In genomic region chrX:14738420-14738819, dm6 we compare ENCODE assay signal across 3 fruit fly cellular contexts.
TF ChIP-seq lines count a peak whose summit lies in the region.

No protein-coding gene starts in this region.

- TF ChIP-seq CTCF in whole organism, embryonic (GFP tag; optimal IDR thresholded peaks at IDR 0.05; lab: Kevin White, UChicago): no peak

TF ChIP-seq in whole organism, embryonic, 481 proteins besides CTCF, POLR2A, EP300 and RAD21 (continues in another document):
- TF ChIP-seq BEAF-32 (GFP tag; optimal IDR thresholded peaks at IDR 0.05; lab: Kevin White, UChicago) (no peak), CG31365 (tag; optimal IDR thresholded peaks at IDR 0.05; lab: Kevin White, UChicago) (no peak), Hsf (GFP tag; optimal IDR thresholded peaks at IDR 0.05; lab: Kevin White, UChicago) (no peak), CG30020 (tag; optimal IDR thresholded peaks at IDR 0.05; lab: Kevin White, UChicago) (no peak), CG14710 (tag; optimal IDR thresholded peaks at IDR 0.05; lab: Kevin White, UChicago) (peak; percentile 2), chn (GFP tag; optimal IDR thresholded peaks at IDR 0.05; lab: Kevin White, UChicago) (peak; percentile 2), CG10979 (tag; optimal IDR thresholded peaks at IDR 0.05; lab: Kevin White, UChicago) (peak; percentile 32), pum (GFP tag; optimal IDR thresholded peaks at IDR 0.05; lab: Kevin White, UChicago) (peak; percentile 29), slp2 (GFP tag; optimal IDR thresholded peaks at IDR 0.05; lab: Kevin White, UChicago) (peak; percentile 16), Camta (GFP tag; optimal IDR thresholded peaks at IDR 0.05; lab: Kevin White, UChicago) (no peak), CoRest (tag; optimal IDR thresholded peaks at IDR 0.05; lab: Kevin White, UChicago) (peak; percentile 9), ERR (GFP tag; optimal IDR thresholded peaks at IDR 0.05; lab: Kevin White, UChicago) (no peak), hkb (optimal IDR thresholded peaks at IDR 0.05; lab: Kevin White, UChicago) (no peak), hkb (GFP tag; IDR thresholded peaks at IDR 0.05; lab: Robert Waterston, UW) (no peak), Side (GFP tag; optimal IDR thresholded peaks at IDR 0.05; lab: Kevin White, UChicago) (no peak), Drgx (GFP tag; IDR thresholded peaks at IDR 0.05; lab: Robert Waterston, UW) (peak; percentile 44; the same call in 1 of the 2 replicates), phol (tag; optimal IDR thresholded peaks at IDR 0.05; lab: Kevin White, UChicago) (peak; percentile 34), CG10959 (GFP tag; IDR thresholded peaks at IDR 0.05; lab: Robert Waterston, UW) (0 out of 2 replicates have a peak, but pooled peaks have one; percentile 18), unpg (GFP tag; optimal IDR thresholded peaks at IDR 0.05; lab: Kevin White, UChicago) (peak; percentile 23), CG2199 (GFP tag; IDR thresholded peaks at IDR 0.05; lab: Robert Waterston, UW) (no peak), Oli (tag; optimal IDR thresholded peaks at IDR 0.05; lab: Kevin White, UChicago) (peak; percentile 26), eve (GFP tag; optimal IDR thresholded peaks at IDR 0.05; lab: Kevin White, UChicago) (peak in 1 of 2 experiments; percentile 10), CG15011 (GFP tag; optimal IDR thresholded peaks at IDR 0.05; lab: Kevin White, UChicago) (no peak), Hmx (GFP tag; optimal IDR thresholded peaks at IDR 0.05; lab: Kevin White, UChicago) (no peak), CG1603 (tag; optimal IDR thresholded peaks at IDR 0.05; lab: Kevin White, UChicago) (peak; percentile 48), Abd-B (GFP tag; optimal IDR thresholded peaks at IDR 0.05; lab: Kevin White, UChicago) (peak; percentile 20), h (optimal IDR thresholded peaks at IDR 0.05; lab: Kevin White, UChicago) (no peak), Ssrp (tag; optimal IDR thresholded peaks at IDR 0.05; lab: Kevin White, UChicago) (peak; percentile 33), CG7987 (GFP tag; optimal IDR thresholded peaks at IDR 0.05; lab: Kevin White, UChicago) (no peak), sens (GFP tag; lab: Kevin White, UChicago) (peak; percentile 42), lbe (GFP tag; optimal IDR thresholded peaks at IDR 0.05; lab: Kevin White, UChicago) (no peak)

TF ChIP-seq in whole organism, prepupa, 60 proteins besides CTCF, POLR2A, EP300 and RAD21:
- TF ChIP-seq Eip93F (GFP tag; optimal IDR thresholded peaks at IDR 0.05; lab: Kevin White, UChicago) (no peak), pdm3 (GFP tag; optimal IDR thresholded peaks at IDR 0.05; lab: Kevin White, UChicago) (peak; percentile 39), CG32006 (GFP tag; optimal IDR thresholded peaks at IDR 0.05; lab: Kevin White, UChicago) (peak; percentile 66), acj6 (GFP tag; optimal IDR thresholded peaks at IDR 0.05; lab: Kevin White, UChicago) (peak; percentile 15), Hr4 (GFP tag; optimal IDR thresholded peaks at IDR 0.05; lab: Kevin White, UChicago) (peak; percentile 30), dac (GFP tag; optimal IDR thresholded peaks at IDR 0.05; lab: Kevin White, UChicago) (peak; percentile 18), spab (GFP tag; optimal IDR thresholded peaks at IDR 0.05; lab: Kevin White, UChicago) (no peak), CG6163 (GFP tag; IDR thresholded peaks at IDR 0.05; lab: Robert Waterston, UW) (peak; percentile 27; the same call in 1 of the 3 replicates), CG8119 (GFP tag; IDR thresholded peaks at IDR 0.05; lab: Robert Waterston, UW) (peak; percentile 43; the same call in 2 of the 3 replicates), Sox14 (GFP tag; optimal IDR thresholded peaks at IDR 0.05; lab: Kevin White, UChicago) (peak; percentile 19), OdsH (GFP tag; optimal IDR thresholded peaks at IDR 0.05; lab: Kevin White, UChicago) (peak; percentile 28), Eip78C (GFP tag; lab: Kevin White, UChicago) (peak; percentile 50), CG6808 (GFP tag; optimal IDR thresholded peaks at IDR 0.05; lab: Kevin White, UChicago) (no peak), CG15336 (GFP tag; IDR thresholded peaks at IDR 0.05; lab: Robert Waterston, UW) (peak; percentile 50), dsx (GFP tag; optimal IDR thresholded peaks at IDR 0.05; lab: Kevin White, UChicago; ENCODE audit: poor library complexity, severe bottlenecking) (no peak), CG10631 (GFP tag; optimal IDR thresholded peaks at IDR 0.05; lab: Kevin White, UChicago) (peak; percentile 18), Blimp-1 (GFP tag; optimal IDR thresholded peaks at IDR 0.05; lab: Kevin White, UChicago) (no peak), CG3919 (GFP tag; optimal IDR thresholded peaks at IDR 0.05; lab: Kevin White, UChicago) (peak; percentile 21), CG10669 (GFP tag; optimal IDR thresholded peaks at IDR 0.05; lab: Kevin White, UChicago) (no peak), CG6276 (GFP tag; optimal IDR thresholded peaks at IDR 0.05; lab: Kevin White, UChicago) (peak; percentile 15), Eip75B (GFP tag; optimal IDR thresholded peaks at IDR 0.05; lab: Kevin White, UChicago) (peak; percentile 5), CG4318 (GFP tag; optimal IDR thresholded peaks at IDR 0.05; lab: Kevin White, UChicago) (peak; percentile 5), esn (GFP tag; optimal IDR thresholded peaks at IDR 0.05; lab: Kevin White, UChicago) (no peak), Hr39 (GFP tag; optimal IDR thresholded peaks at IDR 0.05; lab: Kevin White, UChicago) (peak; percentile 20), achi (GFP tag; optimal IDR thresholded peaks at IDR 0.05; lab: Kevin White, UChicago) (peak; percentile 21), CG11294 (GFP tag; IDR thresholded peaks at IDR 0.05; lab: Robert Waterston, UW) (no peak)
TF ChIP-seq in whole organism, prepupa: peak in this region for 18.

TF ChIP-seq in whole organism, pupa, 21 proteins besides CTCF, POLR2A, EP300 and RAD21:
- TF ChIP-seq CG17806 (tag; optimal IDR thresholded peaks at IDR 0.05; lab: Kevin White, UChicago) (peak; percentile 22), Pif1B (GFP tag; optimal IDR thresholded peaks at IDR 0.05; lab: Kevin White, UChicago) (no peak), rn (GFP tag; IDR thresholded peaks at IDR 0.05; lab: Robert Waterston, UW) (no peak), Ets98B (GFP tag; IDR thresholded peaks at IDR 0.05; lab: Robert Waterston, UW) (peak; percentile 40; the same call in 1 of the 2 replicates), CG14655 (GFP tag; optimal IDR thresholded peaks at IDR 0.05; lab: Kevin White, UChicago) (peak; percentile 50), CG8301 (tag; optimal IDR thresholded peaks at IDR 0.05; lab: Kevin White, UChicago) (peak; percentile 53), CG9948 (tag; optimal IDR thresholded peaks at IDR 0.05; lab: Kevin White, UChicago) (peak; percentile 16), fd96Ca (GFP tag; IDR thresholded peaks at IDR 0.05; lab: Robert Waterston, UW) (0 out of 3 replicates have a peak, but pooled peaks have one; percentile 10), Pif1A (GFP tag; optimal IDR thresholded peaks at IDR 0.05; lab: Kevin White, UChicago) (no peak)

Comparison
In these comparisons a context has a peak if more than half of its experiments do, and no peak if none do; other contexts are left out.
1. Of the 7 proteins assayed by ChIP-seq in both whole organism, embryonic and whole organism, prepupa: peak only in whole organism, embryonic: Blimp-1 and Sox102F; only in whole organism, prepupa: Hr39; in both: none; in neither: 4.